Fruit fly (Drosophila melanogaster) Kc167 (cell line): ENCODE results near the gene und.

Experiments used
- psq ChIP-seq: fragments of >200 bp; optimal IDR thresholded peaks from 2 replicates; lab custom pipeline; 2017; ENCODE audit warnings: missing external identifiers
- ttk ChIP-seq: sonication (Bioruptor generic); optimal IDR thresholded peaks from 2 replicates; lab custom pipeline; 2017; ENCODE audit warnings: missing external identifiers

dm6 chr2L:9779147-9779546 lies 16.0 kb downstream of the und start:
- TF ChIP-seq ttk (no peak), psq (lab: Kevin White, UChicago) (no peak)
